Fruit fly (Drosophila melanogaster) whole organism, prepupa: ENCODE data around the gene CG9986.

Experiments used
- CG11762 ChIP-seq: fragments of 200-800 bp; sonication (Bioruptor generic); optimal IDR thresholded peaks from 3 replicates; lab custom pipeline; 2016; ENCODE audit warnings: missing biosample characterization, missing genetic modification characterization; ENCODE audit not compliant: insufficient read depth
- Hr39 ChIP-seq: fragments of 200-800 bp; sonication (Bioruptor generic); optimal IDR thresholded peaks from 2 replicates; lab custom pipeline; 2016; ENCODE audit warnings: missing biosample characterization, missing genetic modification characterization
- lz ChIP-seq: fragments of 200-800 bp; sonication (Bioruptor generic); optimal IDR thresholded peaks from 3 replicates; lab custom pipeline; 2016; ENCODE audit warnings: missing biosample characterization, missing genetic modification characterization

DNA sequence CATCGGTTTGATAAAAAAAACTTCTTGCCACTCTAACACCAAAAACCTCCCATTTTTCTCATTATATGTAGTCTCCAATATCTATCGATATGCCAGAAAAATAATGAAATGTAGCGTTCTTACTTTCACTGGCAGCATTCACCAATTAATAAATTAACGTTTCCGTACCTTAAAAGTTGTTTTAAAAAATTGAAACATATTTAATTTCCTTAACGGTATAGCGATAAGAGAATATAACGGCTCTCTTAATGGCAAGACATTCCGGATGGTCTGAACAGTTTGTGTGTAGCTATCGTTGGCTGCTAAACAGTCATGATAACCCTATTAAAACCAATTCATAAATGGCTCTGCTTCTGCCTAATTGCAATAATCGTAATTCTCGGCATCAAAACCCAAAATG lies 30.2 kb downstream of the CG9986 start, which contains the start of gene CG9988:
- TF ChIP-seq CG11762 (GFP tag; lab: Kevin White, UChicago) (no peak), Hr39 (GFP tag; lab: Kevin White, UChicago) (no peak), lz (GFP tag; lab: Kevin White, UChicago) (no peak)
